Worm (Caenorhabditis elegans): ENCODE data around the gene skpo-1.

DNA sequence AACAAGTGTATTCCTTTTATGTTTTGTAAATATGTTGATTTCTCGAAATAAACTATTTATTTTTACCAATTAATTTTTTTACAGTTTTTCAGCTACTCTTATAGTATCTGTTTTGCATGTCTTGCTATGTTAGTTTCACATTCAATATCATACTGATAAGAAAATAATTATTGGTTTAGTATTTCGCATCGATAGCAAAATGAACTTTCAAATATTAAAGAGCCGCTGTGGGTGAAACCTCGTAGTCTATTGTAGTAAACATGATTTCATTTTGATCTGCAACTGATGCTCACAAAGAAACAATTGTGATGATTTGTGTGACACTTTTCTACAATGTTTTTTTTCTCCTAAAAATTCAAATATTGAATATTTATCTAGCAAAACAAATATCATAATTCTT lies 12.4 kb downstream of the skpo-1 start:
- TF ChIP-seq snpc-4 (tag; optimal IDR thresholded peaks at IDR 0.05) (no peak), tbx-2 (tag; optimal IDR thresholded peaks at IDR 0.05) (no peak), ets-5 (GFP tag; IDR thresholded peaks at IDR 0.05) (no peak), elt-2 (tag; optimal IDR thresholded peaks at IDR 0.05) (no peak), dsc-1 (tag; optimal IDR thresholded peaks at IDR 0.05) (no peak)

Data from whole organism, L1 larva.